Worm (Caenorhabditis elegans) whole organism, L2 larva: ENCODE results near the gene M05D6.8.

Experiments used
- dmd-4 ChIP-seq: sonication (generic microtip); optimal IDR thresholded peaks from 2 replicates; lab custom pipeline; 2017; ENCODE audit warnings: missing biosample characterization, missing genetic modification characterization
- egl-27 ChIP-seq: sonication (generic microtip); optimal IDR thresholded peaks from 3 replicates; lab custom pipeline; 2017; ENCODE audit warnings: missing biosample characterization, missing genetic modification reagents, missing genetic modification characterization
- elt-1 ChIP-seq: fragments of 150-350 bp; optimal IDR thresholded peaks from 2 replicates; lab custom pipeline; 2014; ENCODE audit warnings: missing biosample characterization, missing genetic modification characterization
- fos-1 ChIP-seq: fragments of 150-350 bp; optimal IDR thresholded peaks from 2 replicates; lab custom pipeline; 2014; ENCODE audit warnings: missing biosample characterization, missing genetic modification characterization
- lin-13 ChIP-seq: fragments of 150-350 bp; optimal IDR thresholded peaks from 2 replicates; lab custom pipeline; 2014; ENCODE audit warnings: missing biosample characterization, missing genetic modification reagents, missing genetic modification characterization
- nhr-77 ChIP-seq: fragments of 150-350 bp; optimal IDR thresholded peaks from 2 replicates; lab custom pipeline; 2014; ENCODE audit warnings: missing biosample characterization, missing genetic modification characterization

DNA sequence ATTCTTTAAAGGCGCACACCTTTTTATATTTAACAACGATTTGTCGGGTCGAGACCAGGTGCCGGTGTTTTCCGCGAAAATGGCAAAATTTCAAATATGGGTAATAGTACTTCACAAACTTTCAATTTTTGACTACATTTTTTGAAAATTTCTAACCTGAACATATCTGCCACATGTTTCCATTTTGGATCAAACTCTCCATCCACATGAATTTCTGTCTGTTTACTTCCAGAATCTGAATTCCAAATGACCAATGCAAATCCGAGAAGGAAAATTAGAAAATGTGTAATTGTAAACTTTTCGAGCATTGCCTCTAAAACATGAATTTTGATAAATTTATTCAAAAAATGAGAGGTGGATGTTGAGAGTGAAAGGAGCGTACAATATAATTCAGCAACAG lies 9.1 kb upstream of the M05D6.8 start, which contains the start of gene lact-4:
- TF ChIP-seq egl-27 (tag; lab: Kevin White, UChicago) (no peak), elt-1 (tag; lab: Kevin White, UChicago) (no peak), dmd-4 (tag; lab: Kevin White, UChicago) (no peak), fos-1 (tag; lab: Kevin White, UChicago) (no peak), lin-13 (GFP tag; lab: Kevin White, UChicago) (no peak), nhr-77 (tag; lab: Kevin White, UChicago) (no peak)
